Fruit fly (Drosophila melanogaster) whole organism, pupa: Measurements from ENCODE around the gene CG2147.
A peak's percentile ranks its signal among the peaks of the same experiment; 100 is the strongest.

Experiments used
- CG10348 ChIP-seq: fragments of 200-800 bp; sonication (Bioruptor generic); IDR thresholded peaks from 2 replicates; pipeline ENCODE4 v1.3.6; 2022; ENCODE audit warnings: missing biosample characterization, missing genetic modification characterization
- CG12605 ChIP-seq: fragments of 200-800 bp; sonication (Bioruptor generic); IDR thresholded peaks from 2 replicates; pipeline ENCODE4 v1.3.6; 2022; ENCODE audit warnings: missing biosample characterization, missing genetic modification characterization
- CG13204 ChIP-seq: fragments of 200-800 bp; sonication (Bioruptor generic); optimal IDR thresholded peaks from 2 replicates; lab custom pipeline; 2018; ENCODE audit warnings: missing biosample characterization, mild to moderate bottlenecking, missing genetic modification characterization, moderate library complexity
- CG14655 ChIP-seq: fragments of 200-800 bp; sonication (Bioruptor generic); optimal IDR thresholded peaks from 3 replicates; lab custom pipeline; 2017; ENCODE audit warnings: mild to moderate bottlenecking, missing biosample characterization, missing genetic modification reagents, missing genetic modification characterization
- CG15710 ChIP-seq: fragments of 200-800 bp; sonication (Bioruptor generic); optimal IDR thresholded peaks from 2 replicates; lab custom pipeline; 2018; ENCODE audit warnings: missing biosample characterization, mild to moderate bottlenecking, missing genetic modification characterization, moderate library complexity
- CG17806 ChIP-seq: fragments of 200-800 bp; sonication (Bioruptor generic); optimal IDR thresholded peaks from 2 replicates; lab custom pipeline; 2018; ENCODE audit warnings: missing biosample characterization, mild to moderate bottlenecking, missing genetic modification characterization, moderate library complexity
- CG32121 ChIP-seq: fragments of 200-800 bp; sonication (Bioruptor generic); IDR thresholded peaks from 2 replicates; pipeline ENCODE4 v1.3.6; 2022; ENCODE audit warnings: missing biosample characterization, missing genetic modification characterization
- CG34367 ChIP-seq: fragments of 200-800 bp; sonication (Bioruptor generic); optimal IDR thresholded peaks from 2 replicates; lab custom pipeline; 2018; ENCODE audit warnings: missing biosample characterization, mild to moderate bottlenecking, missing genetic modification characterization
- CG4496 ChIP-seq: fragments of 200-800 bp; sonication (Bioruptor generic); IDR thresholded peaks from 3 replicates; pipeline ENCODE4 v1.3.6; 2022; ENCODE audit warnings: missing biosample characterization, missing genetic modification characterization
- CG8159 ChIP-seq: fragments of 200-800 bp; sonication (Bioruptor generic); optimal IDR thresholded peaks from 3 replicates; lab custom pipeline; 2018; ENCODE audit warnings: missing biosample characterization, mild to moderate bottlenecking, missing genetic modification characterization, moderate library complexity
- CG8301 ChIP-seq: fragments of 200-800 bp; sonication (Bioruptor generic); optimal IDR thresholded peaks from 2 replicates; lab custom pipeline; 2018; ENCODE audit warnings: missing biosample characterization, mild to moderate bottlenecking, missing genetic modification characterization
- CG9948 ChIP-seq: fragments of 200-800 bp; sonication (Bioruptor generic); optimal IDR thresholded peaks from 2 replicates; lab custom pipeline; 2018; ENCODE audit warnings: missing biosample characterization, mild to moderate bottlenecking, missing genetic modification characterization, moderate library complexity
- D1 ChIP-seq: fragments of 200-800 bp; sonication (Bioruptor generic); optimal IDR thresholded peaks from 2 replicates; lab custom pipeline; 2018; ENCODE audit warnings: missing biosample characterization, mild to moderate bottlenecking, missing genetic modification characterization, moderate library complexity
- EcR ChIP-seq: fragments of 200-800 bp; sonication (Bioruptor generic); optimal IDR thresholded peaks from 3 replicates; lab custom pipeline; 2019; ENCODE audit warnings: missing biosample characterization, missing genetic modification characterization, mild to moderate bottlenecking, moderate library complexity, missing genetic modification reagents
- Ets98B ChIP-seq: fragments of 200-800 bp; sonication (Bioruptor generic); IDR thresholded peaks from 2 replicates; pipeline ENCODE4 v1.3.6; 2022; ENCODE audit warnings: missing biosample characterization, missing genetic modification characterization
- Pif1A ChIP-seq: fragments of 200-800 bp; sonication (Bioruptor generic); optimal IDR thresholded peaks from 3 replicates; lab custom pipeline; 2016; ENCODE audit warnings: missing biosample characterization, missing genetic modification characterization
- Pif1B ChIP-seq: fragments of 200-800 bp; sonication (Bioruptor generic); optimal IDR thresholded peaks from 3 replicates; lab custom pipeline; 2016; ENCODE audit warnings: missing biosample characterization, missing genetic modification characterization
- Snoo ChIP-seq: fragments of 200-800 bp; sonication (Bioruptor generic); optimal IDR thresholded peaks from 3 replicates; lab custom pipeline; 2017; ENCODE audit warnings: missing biosample characterization, mild to moderate bottlenecking, missing genetic modification characterization, inconsistent platforms
- fd96Ca ChIP-seq: fragments of 200-800 bp; sonication (Bioruptor generic); IDR thresholded peaks from 3 replicates; pipeline ENCODE4 v1.3.6; 2022; ENCODE audit warnings: missing biosample characterization, missing genetic modification characterization
- gl ChIP-seq: fragments of 200-800 bp; sonication (Bioruptor generic); optimal IDR thresholded peaks from 2 replicates; lab custom pipeline; 2018; ENCODE audit warnings: missing biosample characterization, mild to moderate bottlenecking, missing genetic modification characterization
- rn ChIP-seq: fragments of 200-800 bp; sonication (Bioruptor generic); IDR thresholded peaks from 2 replicates; pipeline ENCODE4 v1.3.6; 2022; ENCODE audit warnings: missing biosample characterization, missing genetic modification characterization

The CG2147 gene

dm6 chrX:8215855-8216586 lies 24.5 kb upstream of the CG2147 start:
- no peak for TF ChIP-seq rn (GFP tag; lab: Robert Waterston, UW)
- TF ChIP-seq CG4496 (GFP tag; lab: Robert Waterston, UW): 0 out of 3 replicates have a peak, but pooled peaks have one; percentile 46
- peak; percentile 1 for TF ChIP-seq CG14655
- TF ChIP-seq fd96Ca (GFP tag; lab: Robert Waterston, UW): peak; percentile 6; the same call in 1 of the 3 replicates
- no peak for TF ChIP-seq Pif1B (GFP tag; lab: Kevin White, UChicago)
- TF ChIP-seq, all 21 proteins: peak for 3

- TF ChIP-seq D1 (tag; lab: Kevin White, UChicago) (no peak), gl (tag; lab: Kevin White, UChicago) (no peak), CG17806 (tag; lab: Kevin White, UChicago) (no peak), CG15710 (tag; lab: Kevin White, UChicago) (no peak), CG4496 (GFP tag; lab: Robert Waterston, UW) (no peak), CG32121 (GFP tag; lab: Robert Waterston, UW) (no peak)
These were observed 12.5 kb upstream of the CG2147 start for dm6 chrX:8227942-8228341.

- TF ChIP-seq Pif1A (GFP tag; lab: Kevin White, UChicago) (peak; percentile 67), CG34367 (tag; lab: Kevin White, UChicago) (peak; percentile 35), CG8301 (tag; lab: Kevin White, UChicago) (no peak), CG12605 (GFP tag; lab: Robert Waterston, UW) (no peak), CG15710 (tag; lab: Kevin White, UChicago) (peak; percentile 8), Ets98B (GFP tag; lab: Robert Waterston, UW) (0 out of 2 replicates have a peak, but pooled peaks have one; percentile 39), CG9948 (no peak), Snoo (tag; lab: Kevin White, UChicago) (no peak), CG17806 (tag; lab: Kevin White, UChicago) (peak; percentile 18), gl (tag; lab: Kevin White, UChicago) (peak; percentile 65), D1 (tag; lab: Kevin White, UChicago) (no peak), CG10348 (GFP tag; lab: Robert Waterston, UW) (no peak), Pif1B (GFP tag; lab: Kevin White, UChicago) (peak; percentile 60), fd96Ca (GFP tag; lab: Robert Waterston, UW) (no peak), CG13204 (GFP tag; lab: Kevin White, UChicago) (peak; percentile 2), CG4496 (GFP tag; lab: Robert Waterston, UW) (no peak), CG32121 (GFP tag; lab: Robert Waterston, UW) (no peak), EcR (GFP tag; lab: Kevin White, UChicago) (peak; percentile 11), rn (GFP tag; lab: Robert Waterston, UW) (no peak), CG14655 (peak; percentile 35), CG8159 (tag; lab: Kevin White, UChicago) (peak; percentile 16)
These were observed 10.4 kb upstream of the CG2147 start for dm6 chrX:8229918-8230699.

- TF ChIP-seq Pif1B (GFP tag; lab: Kevin White, UChicago) (peak; percentile 4), CG34367 (tag; lab: Kevin White, UChicago) (peak; percentile 7), Pif1A (GFP tag; lab: Kevin White, UChicago) (peak; percentile 35), fd96Ca (GFP tag; lab: Robert Waterston, UW) (no peak), CG17806 (tag; lab: Kevin White, UChicago) (no peak), Snoo (tag; lab: Kevin White, UChicago) (peak; percentile 24), gl (tag; lab: Kevin White, UChicago) (peak; percentile 49), CG14655 (no peak), CG15710 (tag; lab: Kevin White, UChicago) (peak; percentile 15)
These were observed 9.0 kb upstream of the CG2147 start for dm6 chrX:8231241-8232028.

- TF ChIP-seq CG9948 (no peak), CG32121 (GFP tag; lab: Robert Waterston, UW) (peak; percentile 60), fd96Ca (GFP tag; lab: Robert Waterston, UW) (peak; percentile 65; the same call in 2 of the 3 replicates), CG34367 (tag; lab: Kevin White, UChicago) (no peak), CG14655 (no peak), CG8159 (tag; lab: Kevin White, UChicago) (no peak), CG15710 (tag; lab: Kevin White, UChicago) (no peak), gl (tag; lab: Kevin White, UChicago) (no peak), CG12605 (GFP tag; lab: Robert Waterston, UW) (no peak), Ets98B (GFP tag; lab: Robert Waterston, UW) (peak; percentile 63; the same call in 1 of the 2 replicates), Pif1A (GFP tag; lab: Kevin White, UChicago) (no peak), D1 (tag; lab: Kevin White, UChicago) (no peak), CG10348 (GFP tag; lab: Robert Waterston, UW) (no peak), Snoo (tag; lab: Kevin White, UChicago) (no peak), EcR (GFP tag; lab: Kevin White, UChicago) (no peak), CG13204 (GFP tag; lab: Kevin White, UChicago) (no peak), CG4496 (GFP tag; lab: Robert Waterston, UW) (no peak), rn (GFP tag; lab: Robert Waterston, UW) (no peak)
These were observed 7.3 kb upstream of the CG2147 start for dm6 chrX:8233167-8233566.
